Worm (Caenorhabditis elegans) whole organism, dauer: ENCODE data around the gene Y51B9A.9.

Experiments
- unc-62 ChIP-seq: sonication (generic microtip); optimal IDR thresholded peaks from 2 replicates; lab custom pipeline; 2017; ENCODE audit warnings: missing biosample characterization, missing genetic modification reagents, missing genetic modification characterization

Gene Y51B9A.9

DNA sequence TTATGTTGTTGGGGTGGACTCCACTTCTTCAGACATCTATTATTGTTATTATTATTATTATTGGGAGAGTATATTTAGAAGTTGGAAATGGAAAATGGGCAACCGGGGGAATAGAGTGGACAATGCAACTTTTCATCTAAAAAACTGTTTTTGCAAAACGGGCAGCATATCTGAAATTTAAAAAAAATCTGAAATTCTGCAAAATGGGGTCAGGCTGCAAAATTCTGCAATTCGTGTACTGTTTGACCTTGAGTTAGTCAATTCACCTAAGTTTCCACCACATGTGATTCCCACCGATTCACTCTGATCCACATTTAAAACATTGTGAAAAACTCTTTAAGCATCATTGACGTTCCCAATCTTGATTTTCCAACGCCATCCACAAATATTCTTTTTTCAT is 24.4 kb downstream of the Y51B9A.9 start, which contains the start of gene C06C3.4:
Gene C06C3.4, plus strand, starts transcription at position 301 of the 400 bp plus-strand sequence.
- no peak for TF ChIP-seq unc-62 (GFP tag; lab: Kevin White, UChicago)

DNA sequence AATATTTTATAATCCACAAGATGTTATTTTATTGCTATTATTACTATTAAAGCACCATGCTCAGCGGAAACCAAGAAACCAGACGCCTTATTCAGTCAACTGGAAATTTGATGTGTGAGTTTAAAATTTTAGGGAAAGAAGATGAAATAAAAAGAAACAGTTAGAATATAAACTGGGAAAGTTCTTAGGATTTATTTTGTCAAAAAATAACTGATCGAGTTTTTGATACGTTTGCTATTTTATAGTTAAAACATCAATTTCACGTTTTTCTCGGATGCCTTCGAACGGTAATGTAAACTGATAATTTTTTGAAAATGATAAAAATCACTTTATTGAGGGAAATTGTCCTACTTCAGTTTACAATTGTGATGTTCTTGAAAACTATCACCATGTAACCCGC is 25.0 kb downstream of the Y51B9A.9 start, which contains the start of gene C06C3.3:
Gene C06C3.3, minus strand, starts transcription at position 101 of the 400 bp plus-strand sequence.
- TF ChIP-seq unc-62 (GFP tag; lab: Kevin White, UChicago): no peak

DNA sequence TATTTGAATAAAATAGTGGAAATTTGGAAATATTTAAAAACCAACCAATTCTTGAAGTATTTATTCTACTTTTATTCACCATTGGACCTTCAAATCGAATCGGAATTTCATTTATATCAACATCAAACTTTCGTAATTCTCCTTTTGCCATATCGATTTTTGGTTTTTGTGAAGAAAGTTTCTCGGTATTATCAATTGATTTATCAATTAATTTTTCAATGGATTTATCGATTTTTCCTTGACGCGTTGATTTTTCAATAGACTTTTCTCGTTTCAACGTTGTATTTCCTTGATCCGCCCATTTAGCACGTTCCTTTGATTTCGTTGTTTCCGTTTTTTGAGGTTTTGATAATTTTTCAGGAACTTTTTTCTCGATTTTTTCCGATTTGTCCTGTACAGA is 28.0 kb downstream of the Y51B9A.9 start:
- TF ChIP-seq unc-62 (GFP tag; lab: Kevin White, UChicago): no peak

DNA sequence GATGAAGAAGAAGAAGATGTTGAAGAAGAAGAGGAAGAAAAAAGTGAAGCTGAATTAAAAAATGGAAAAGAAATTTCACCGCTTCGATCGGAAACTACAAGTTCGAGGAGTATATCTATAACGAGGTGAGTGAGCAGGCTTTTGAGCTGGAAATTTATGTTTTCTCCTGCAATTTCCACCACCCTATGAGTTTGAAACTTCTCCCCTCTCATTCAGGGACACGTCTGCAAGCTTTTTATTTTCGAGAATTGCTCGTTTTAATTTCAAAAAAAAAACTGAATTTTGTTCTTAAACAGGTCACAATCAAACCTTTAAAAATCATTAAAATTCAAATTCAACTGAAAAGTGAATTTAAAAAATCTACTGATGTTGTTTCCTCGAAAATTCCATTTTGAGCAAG is 35.1 kb downstream of the Y51B9A.9 start:
- TF ChIP-seq unc-62 (GFP tag; lab: Kevin White, UChicago): no peak

DNA sequence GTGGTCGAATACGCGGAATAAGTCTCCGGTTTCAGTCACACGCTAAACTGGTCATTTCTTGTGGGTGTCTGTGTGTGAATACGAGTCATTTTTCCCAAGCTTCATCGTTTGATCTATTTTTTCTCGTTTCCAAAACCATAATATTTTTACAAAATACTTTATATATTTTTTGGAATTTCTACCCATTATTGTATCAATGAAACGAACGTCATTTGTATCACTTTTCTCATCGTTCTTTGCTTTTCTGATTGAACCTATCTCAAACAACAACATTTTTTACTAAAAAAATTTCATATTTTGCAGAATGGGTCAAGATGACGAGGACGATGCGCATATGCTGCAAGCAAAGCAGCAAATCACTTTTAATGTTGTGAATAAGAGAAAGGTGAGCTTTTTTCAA is 39.2 kb downstream of the Y51B9A.9 start, which contains the start of gene mel-11:
Gene mel-11, plus strand, starts transcription at position 301 of the 400 bp plus-strand sequence.
- no peak for TF ChIP-seq unc-62 (GFP tag; lab: Kevin White, UChicago)

DNA sequence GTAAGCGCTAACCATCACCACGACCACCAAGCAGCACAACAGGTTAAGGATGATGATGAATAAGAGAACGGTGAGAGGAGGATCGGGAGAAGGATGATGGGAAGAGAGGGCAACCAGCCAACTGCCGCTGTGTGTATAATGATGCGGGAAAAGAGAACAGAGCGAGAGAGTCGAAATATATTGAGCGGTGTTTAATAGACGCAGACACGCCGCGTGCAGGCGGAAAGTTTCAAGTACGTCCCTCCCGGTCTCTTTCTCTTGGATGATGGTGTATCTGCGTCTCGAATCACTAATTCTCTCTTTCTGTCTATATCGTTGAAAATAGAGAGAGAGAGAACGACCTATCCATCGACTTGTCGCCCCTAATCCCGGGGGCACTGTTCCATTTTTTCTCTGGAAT is 40.7 kb downstream of the Y51B9A.9 start:
- no peak for TF ChIP-seq unc-62 (GFP tag; lab: Kevin White, UChicago)

DNA sequence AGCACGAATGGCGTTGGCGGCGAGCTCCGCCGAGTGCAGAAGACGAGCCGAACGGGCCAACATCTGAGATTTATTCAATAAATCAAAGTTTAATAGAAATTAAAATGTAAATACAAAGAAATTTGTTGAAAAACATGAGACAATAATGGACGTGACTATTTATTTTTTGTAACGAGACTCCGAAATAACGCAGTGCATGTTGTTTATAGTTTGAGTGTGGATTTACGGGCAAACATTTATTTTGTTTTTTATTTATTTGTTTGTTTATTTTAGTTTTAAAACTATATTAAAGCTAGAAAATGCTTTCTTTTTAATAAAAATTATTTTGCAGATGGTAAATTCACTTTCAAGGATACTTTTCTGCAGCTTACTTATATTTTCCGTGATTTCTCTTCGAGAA is 44.7 kb downstream of the Y51B9A.9 start, which contains the start of the genes sdhb-1 and cup-15:
Gene sdhb-1, minus strand, starts transcription at position 63 of the 400 bp plus-strand sequence.
Gene cup-15, plus strand, starts transcription at position 332 of the 400 bp plus-strand sequence.
- TF ChIP-seq unc-62 (GFP tag; lab: Kevin White, UChicago): no peak

DNA sequence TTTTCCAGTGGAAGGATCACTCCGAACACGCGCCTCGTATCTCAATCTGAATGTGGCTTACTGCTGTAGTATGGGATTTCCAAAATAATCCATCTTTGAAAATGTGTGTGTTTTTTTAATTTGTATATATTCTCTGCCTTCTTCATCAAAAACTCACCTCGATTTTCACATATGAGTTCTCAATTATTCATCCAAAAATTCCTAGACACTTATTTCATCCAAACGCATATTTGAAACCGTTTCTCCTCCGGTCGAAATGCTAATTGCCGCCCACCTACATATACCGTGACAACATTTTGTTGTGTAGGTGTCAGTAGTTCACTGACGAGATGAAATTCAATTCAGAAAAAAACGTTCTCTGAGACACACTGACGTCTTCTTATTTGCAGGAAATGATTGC is 50.0 kb downstream of the Y51B9A.9 start:
- TF ChIP-seq unc-62 (GFP tag; lab: Kevin White, UChicago): no peak

DNA sequence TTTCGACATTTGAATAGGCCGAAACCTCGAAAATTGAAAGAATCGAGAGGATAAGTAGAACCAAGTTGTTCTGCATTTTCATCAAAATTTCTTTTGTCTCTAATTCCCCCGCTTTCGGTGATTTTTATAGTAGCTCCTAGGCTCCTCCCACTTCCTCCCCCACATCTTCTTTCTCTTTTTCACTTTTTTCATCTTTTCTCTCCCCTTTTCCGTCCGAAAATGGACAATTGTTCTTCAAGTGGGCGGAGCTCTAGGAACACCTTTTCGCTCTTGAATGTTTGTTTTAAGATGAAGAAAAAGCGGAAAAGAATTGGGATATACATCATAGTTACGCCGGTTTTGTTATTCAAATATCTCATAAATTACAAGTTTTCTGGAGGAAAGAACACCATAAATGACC is 50.9 kb downstream of the Y51B9A.9 start, which contains the start of gene F42A8.1:
Gene F42A8.1, minus strand, starts transcription at position 101 of the 400 bp plus-strand sequence.
- no peak for TF ChIP-seq unc-62 (GFP tag; lab: Kevin White, UChicago)

DNA sequence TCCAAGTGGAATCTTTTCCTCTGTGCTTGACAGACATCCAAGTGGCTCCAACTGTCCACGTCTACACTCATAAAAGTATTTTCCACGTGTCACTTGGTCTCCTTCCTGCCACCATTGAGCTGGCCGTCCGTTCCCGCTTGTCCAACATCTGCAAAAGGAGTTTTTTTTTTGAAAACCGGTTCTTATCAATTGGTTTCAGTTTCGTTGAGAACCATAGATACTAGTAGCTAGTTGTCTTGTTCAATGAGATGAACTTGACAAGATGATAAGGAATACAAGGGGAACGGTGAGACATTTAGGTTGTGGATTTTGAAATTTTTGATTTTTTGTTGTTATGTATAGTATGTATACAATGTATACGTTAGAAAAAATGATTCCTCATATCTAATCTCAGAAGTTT is 51.6 kb downstream of the Y51B9A.9 start:
- TF ChIP-seq unc-62 (GFP tag; lab: Kevin White, UChicago): no peak
